Fruit fly (Drosophila melanogaster) whole organism, embryonic: ENCODE measurements around the gene Herc4.

ENCODE experiments used
- CG10565 ChIP-seq: fragments of 200-800 bp; sonication (Bioruptor generic); optimal IDR thresholded peaks from 3 replicates; lab custom pipeline; 2016; ENCODE audit warnings: missing biosample characterization, mild to moderate bottlenecking, missing genetic modification characterization
- CG10959 ChIP-seq: fragments of 200-800 bp; sonication (Bioruptor generic); IDR thresholded peaks from 2 replicates; pipeline ENCODE4 v1.3.6; 2022; ENCODE audit warnings: missing biosample characterization, missing genetic modification characterization
- CG13296 ChIP-seq: fragments of 200-800 bp; sonication (Bioruptor generic); optimal IDR thresholded peaks from 3 replicates; lab custom pipeline; 2018; ENCODE audit warnings: missing biosample characterization, mild to moderate bottlenecking, missing genetic modification characterization
- CG13424 ChIP-seq: fragments of 200-800 bp; sonication (Bioruptor generic); optimal IDR thresholded peaks from 2 replicates; lab custom pipeline; 2019; ENCODE audit warnings: missing biosample characterization, mild to moderate bottlenecking, missing genetic modification characterization, moderate library complexity
- CG14667 ChIP-seq: fragments of 200-800 bp; sonication (Bioruptor generic); IDR thresholded peaks from 2 replicates; pipeline ENCODE4 v1.3.6; 2022; ENCODE audit warnings: missing biosample characterization, missing genetic modification characterization
- CG15011 ChIP-seq: fragments of 200-800 bp; sonication (Bioruptor generic); optimal IDR thresholded peaks from 3 replicates; lab custom pipeline; 2018; ENCODE audit warnings: missing biosample characterization, mild to moderate bottlenecking, missing genetic modification characterization
- CG15514 ChIP-seq: fragments of 200-800 bp; sonication (Bioruptor generic); optimal IDR thresholded peaks from 3 replicates; lab custom pipeline; 2017; ENCODE audit warnings: missing biosample characterization, missing genetic modification characterization, mild to moderate bottlenecking, moderate library complexity, missing genetic modification reagents
- CG1647 ChIP-seq: fragments of 200-800 bp; sonication (Bioruptor generic); optimal IDR thresholded peaks from 3 replicates; lab custom pipeline; 2016; ENCODE audit warnings: missing biosample characterization, missing genetic modification characterization
- CG16863 ChIP-seq: fragments of 200-800 bp; sonication (Bioruptor generic); optimal IDR thresholded peaks from 3 replicates; lab custom pipeline; 2016; ENCODE audit warnings: missing biosample characterization, missing genetic modification characterization
- CG17568 ChIP-seq: fragments of 200-800 bp; sonication (Bioruptor generic); optimal IDR thresholded peaks from 2 replicates; lab custom pipeline; 2018; ENCODE audit warnings: missing biosample characterization, mild to moderate bottlenecking, missing genetic modification characterization, moderate library complexity
- CG42726 ChIP-seq: fragments of 200-800 bp; sonication (Bioruptor generic); IDR thresholded peaks from 2 replicates; pipeline ENCODE4 v1.3.6; 2022; ENCODE audit warnings: missing biosample characterization, missing genetic modification characterization; ENCODE audit not compliant: partially characterized antibody
- CG43689 ChIP-seq: fragments of 200-800 bp; sonication (Bioruptor generic); IDR thresholded peaks from 2 replicates; pipeline ENCODE4 v1.3.6; 2022; ENCODE audit warnings: missing biosample characterization, missing genetic modification characterization
- CG4424 ChIP-seq: fragments of 200-800 bp; sonication (Bioruptor generic); optimal IDR thresholded peaks from 3 replicates; lab custom pipeline; 2016; ENCODE audit warnings: missing biosample characterization, missing genetic modification characterization
- CG4854 ChIP-seq: fragments of 200-800 bp; sonication (Bioruptor generic); optimal IDR thresholded peaks from 2 replicates; lab custom pipeline; 2016; ENCODE audit warnings: missing biosample characterization, missing genetic modification characterization, inconsistent platforms
- CG5180 ChIP-seq: fragments of 200-800 bp; sonication (Bioruptor generic); optimal IDR thresholded peaks from 3 replicates; lab custom pipeline; 2017; ENCODE audit warnings: missing biosample characterization, missing genetic modification characterization, mild to moderate bottlenecking, moderate library complexity, missing genetic modification reagents
- CG6854 ChIP-seq: fragments of 200-800 bp; sonication (Bioruptor generic); optimal IDR thresholded peaks from 3 replicates; lab custom pipeline; 2017; ENCODE audit warnings: missing biosample characterization, mild to moderate bottlenecking, missing genetic modification characterization
- CG9609 ChIP-seq: fragments of 200-800 bp; sonication (Bioruptor generic); optimal IDR thresholded peaks from 3 replicates; lab custom pipeline; 2016; ENCODE audit warnings: missing biosample characterization, missing genetic modification characterization
- CTCF ChIP-seq: fragments of 200-800 bp; sonication (Bioruptor generic); optimal IDR thresholded peaks from 2 replicates; lab custom pipeline; 2017; ENCODE audit warnings: missing biosample characterization, mild to moderate bottlenecking, missing genetic modification characterization, moderate library complexity
- Chrac-16 ChIP-seq: fragments of 200-800 bp; sonication (Bioruptor generic); optimal IDR thresholded peaks from 3 replicates; lab custom pipeline; 2016; ENCODE audit warnings: missing biosample characterization, missing genetic modification characterization
- Deaf1 ChIP-seq: fragments of 200-800 bp; optimal IDR thresholded peaks from 3 replicates; lab custom pipeline; 2019; ENCODE audit warnings: missing biosample characterization, mild to moderate bottlenecking, missing genetic modification characterization, moderate library complexity
- Dek ChIP-seq: fragments of 200-800 bp; sonication (Bioruptor generic); optimal IDR thresholded peaks from 3 replicates; lab custom pipeline; 2019; ENCODE audit warnings: missing biosample characterization, mild to moderate bottlenecking, missing genetic modification characterization, moderate library complexity
- E2f1 ChIP-seq: fragments of 200-800 bp; sonication (Bioruptor generic); IDR thresholded peaks from 2 replicates; pipeline ENCODE4 v1.3.6; 2022; ENCODE audit warnings: missing biosample characterization, missing genetic modification characterization
- ERR ChIP-seq: fragments of 200-800 bp; sonication (Bioruptor generic); optimal IDR thresholded peaks from 2 replicates; lab custom pipeline; 2016; ENCODE audit warnings: missing biosample characterization, missing genetic modification characterization
- Fer1 ChIP-seq: fragments of 200-800 bp; sonication (Bioruptor generic); optimal IDR thresholded peaks from 2 replicates; lab custom pipeline; 2017; ENCODE audit warnings: missing biosample characterization, mild to moderate bottlenecking, missing genetic modification characterization
- HLH3B ChIP-seq: fragments of 200-800 bp; sonication (Bioruptor generic); IDR thresholded peaks from 2 replicates; pipeline ENCODE4 v1.3.6; 2022; ENCODE audit warnings: missing biosample characterization, missing genetic modification characterization
- Hr51 ChIP-seq, 2 experiments: fragments of 200-800 bp; sonication (Bioruptor generic); optimal IDR thresholded peaks; 2 replicates in 1 of 2; 3 replicates in 1 of 2; lab custom pipeline; 2016 to 2018; ENCODE audit warnings: missing biosample characterization in 2 of 2, missing genetic modification characterization in 2 of 2, mild to moderate bottlenecking in 1 of 2, moderate library complexity in 1 of 2
- MTF-1 ChIP-seq: fragments of 200-800 bp; sonication (Bioruptor generic); optimal IDR thresholded peaks from 2 replicates; lab custom pipeline; 2018; ENCODE audit warnings: missing biosample characterization, mild to moderate bottlenecking, missing genetic modification characterization, borderline replicate concordance
- Mrtf ChIP-seq: fragments of 200-800 bp; sonication (Bioruptor generic); IDR thresholded peaks from 3 replicates; pipeline ENCODE4 v1.3.6; 2022; ENCODE audit warnings: missing biosample characterization, missing genetic modification characterization
- NC2α ChIP-seq: fragments of 200-800 bp; sonication (Bioruptor generic); optimal IDR thresholded peaks from 2 replicates; lab custom pipeline; 2016; ENCODE audit warnings: missing biosample characterization, missing genetic modification characterization
- Oli ChIP-seq: fragments of 200-800 bp; sonication (Bioruptor generic); optimal IDR thresholded peaks from 2 replicates; lab custom pipeline; 2018; ENCODE audit warnings: missing biosample characterization, mild to moderate bottlenecking, missing genetic modification characterization, moderate library complexity
- Poxn ChIP-seq: fragments of 200-800 bp; sonication (Bioruptor generic); IDR thresholded peaks from 2 replicates; pipeline ENCODE4 v1.3.6; 2022; ENCODE audit warnings: missing biosample characterization, missing genetic modification characterization
- Scr ChIP-seq: fragments of 200-800 bp; sonication (Bioruptor generic); IDR thresholded peaks from 2 replicates; pipeline ENCODE4 v1.3.6; 2022; ENCODE audit warnings: missing biosample characterization, missing genetic modification characterization; ENCODE audit not compliant: partially characterized antibody
- Six4 ChIP-seq: fragments of 200-800 bp; sonication (Bioruptor generic); optimal IDR thresholded peaks from 2 replicates; lab custom pipeline; 2016; ENCODE audit warnings: missing biosample characterization, missing genetic modification characterization
- Sox100B ChIP-seq: fragments of 200-800 bp; sonication (Bioruptor generic); optimal IDR thresholded peaks from 3 replicates; lab custom pipeline; 2018; ENCODE audit warnings: missing biosample characterization, mild to moderate bottlenecking, missing genetic modification characterization
- Sry-β ChIP-seq: fragments of 200-800 bp; sonication (Bioruptor generic); optimal IDR thresholded peaks from 2 replicates; lab custom pipeline; 2018; ENCODE audit warnings: missing biosample characterization, mild to moderate bottlenecking, missing genetic modification characterization, moderate library complexity
- ara ChIP-seq: fragments of 200-800 bp; sonication (Bioruptor generic); IDR thresholded peaks from 2 replicates; pipeline ENCODE4 v1.3.6; 2022; ENCODE audit warnings: missing biosample characterization, missing genetic modification characterization
- bab2 ChIP-seq: fragments of 200-800 bp; sonication (Bioruptor generic); optimal IDR thresholded peaks from 2 replicates; lab custom pipeline; 2016; ENCODE audit warnings: missing biosample characterization, missing genetic modification characterization
- bigmax ChIP-seq: fragments of 200-800 bp; sonication (Bioruptor generic); optimal IDR thresholded peaks from 2 replicates; lab custom pipeline; 2018; ENCODE audit warnings: missing biosample characterization, mild to moderate bottlenecking, missing genetic modification characterization
- bsh ChIP-seq, 2 experiments: fragments of 200-800 bp; sonication (Bioruptor generic); optimal IDR thresholded peaks; 2 replicates each; lab custom pipeline; 2017 to 2018; ENCODE audit warnings: mild to moderate bottlenecking in 2 of 2, missing biosample characterization in 2 of 2, missing genetic modification characterization in 2 of 2, moderate library complexity in 1 of 2
- gt ChIP-seq: fragments of 200-800 bp; sonication (Bioruptor generic); IDR thresholded peaks from 2 replicates; pipeline ENCODE4 v1.3.6; 2022; ENCODE audit warnings: missing biosample characterization, missing genetic modification characterization
- hbn ChIP-seq: fragments of 200-800 bp; sonication (Bioruptor generic); IDR thresholded peaks from 2 replicates; pipeline ENCODE4 v1.3.6; 2022; ENCODE audit warnings: missing biosample characterization, missing genetic modification characterization; ENCODE audit not compliant: partially characterized antibody
- mld ChIP-seq: fragments of 200-800 bp; sonication (Bioruptor generic); IDR thresholded peaks from 3 replicates; pipeline ENCODE4 v1.3.6; 2022; ENCODE audit warnings: missing biosample characterization, missing genetic modification characterization; ENCODE audit not compliant: partially characterized antibody
- nerfin-2 ChIP-seq: fragments of 200-800 bp; sonication (Bioruptor generic); IDR thresholded peaks from 2 replicates; pipeline ENCODE4 v1.3.6; 2022; ENCODE audit warnings: missing biosample characterization, missing genetic modification characterization; ENCODE audit not compliant: partially characterized antibody
- nom ChIP-seq: fragments of 200-800 bp; sonication (Bioruptor generic); optimal IDR thresholded peaks from 2 replicates; lab custom pipeline; 2017; ENCODE audit warnings: missing biosample characterization, missing genetic modification characterization, mild to moderate bottlenecking, moderate library complexity, missing genetic modification reagents
- onecut ChIP-seq: fragments of 200-800 bp; sonication (Bioruptor generic); IDR thresholded peaks from 2 replicates; pipeline ENCODE4 v1.3.6; 2022; ENCODE audit warnings: missing biosample characterization, missing genetic modification characterization
- pho ChIP-seq: fragments of 200-800 bp; sonication (Bioruptor generic); optimal IDR thresholded peaks from 2 replicates; lab custom pipeline; 2016; ENCODE audit warnings: missing biosample characterization, missing genetic modification characterization
- salm ChIP-seq: fragments of 200-800 bp; sonication (Bioruptor generic); optimal IDR thresholded peaks from 2 replicates; lab custom pipeline; 2018; ENCODE audit warnings: missing biosample characterization, mild to moderate bottlenecking, missing genetic modification characterization
- tgo ChIP-seq: fragments of 200-800 bp; sonication (Bioruptor generic); IDR thresholded peaks from 3 replicates; pipeline ENCODE4 v1.3.6; 2022; ENCODE audit warnings: missing biosample characterization, missing genetic modification characterization
- tna ChIP-seq: fragments of 200-800 bp; sonication (Bioruptor generic); IDR thresholded peaks from 2 replicates; pipeline ENCODE4 v1.3.6; 2022; ENCODE audit warnings: missing biosample characterization, missing genetic modification characterization; ENCODE audit not compliant: partially characterized antibody
- toy ChIP-seq: fragments of 200-800 bp; sonication (Bioruptor generic); IDR thresholded peaks from 2 replicates; pipeline ENCODE4 v1.3.6; 2022; ENCODE audit warnings: missing biosample characterization, missing genetic modification characterization
- zf30C ChIP-seq: fragments of 200-800 bp; sonication (Bioruptor generic); optimal IDR thresholded peaks from 3 replicates; lab custom pipeline; 2018; ENCODE audit warnings: missing biosample characterization, mild to moderate bottlenecking, missing genetic modification characterization

Gene Herc4

DNA sequence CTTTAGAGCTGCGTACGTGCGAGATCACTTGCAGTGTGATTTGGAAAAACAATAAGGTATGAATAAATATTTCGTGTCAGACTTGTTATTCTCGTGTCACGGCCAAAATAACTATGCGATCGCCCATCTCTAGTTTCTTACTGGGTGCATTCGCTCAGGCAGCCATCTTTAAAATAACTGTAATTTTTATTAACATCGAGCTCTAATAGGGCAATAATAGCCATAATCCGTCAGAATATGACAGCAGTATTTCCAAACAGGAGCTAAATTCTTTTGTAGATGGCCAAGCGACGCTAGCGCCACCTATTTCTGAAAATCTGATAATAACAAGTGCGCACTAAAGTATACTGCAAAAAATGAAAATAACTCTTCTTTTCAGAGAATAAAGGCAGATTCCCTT is 38.6 kb downstream of the Herc4 start (continued):
- TF ChIP-seq MTF-1 (GFP tag; lab: Kevin White, UChicago), result no peak
- TF ChIP-seq Deaf1 (tag; lab: Kevin White, UChicago), result peak; percentile 2
- no peak for TF ChIP-seq CG10959 (GFP tag; lab: Robert Waterston, UW)
- no peak for TF ChIP-seq Fer1 (GFP tag; lab: Kevin White, UChicago)
- TF ChIP-seq CG13296, result peak; percentile 15
- TF ChIP-seq CG17568 (GFP tag; lab: Kevin White, UChicago), result peak; percentile 32
- TF ChIP-seq E2f1 (GFP tag; lab: Robert Waterston, UW), result peak; percentile 11; the same call in 1 of the 2 replicates
- 0 out of 2 replicates have a peak, but pooled peaks have one; percentile 33 for TF ChIP-seq HLH3B (GFP tag; lab: Robert Waterston, UW)
- peak; percentile 67; the same call in 1 of the 2 replicates for TF ChIP-seq CG42726
- no peak for TF ChIP-seq Poxn (GFP tag; lab: Robert Waterston, UW)
- TF ChIP-seq CG9609 (GFP tag; lab: Kevin White, UChicago), result no peak
- TF ChIP-seq CG4854 (GFP tag; lab: Kevin White, UChicago), result peak; percentile 45
- TF ChIP-seq ara (GFP tag; lab: Robert Waterston, UW), result no peak
- TF ChIP-seq Six4 (GFP tag; lab: Kevin White, UChicago), result no peak
- TF ChIP-seq NC2α (GFP tag; lab: Kevin White, UChicago), result no peak
- peak; percentile 68; the same call in 1 of the 3 replicates for TF ChIP-seq mld
- TF ChIP-seq CG15011 (GFP tag; lab: Kevin White, UChicago), result no peak
- TF ChIP-seq Dek (tag; lab: Kevin White, UChicago), result peak; percentile 6
- peak; percentile 30 for TF ChIP-seq CG5180 (GFP tag; lab: Kevin White, UChicago)
- no peak for TF ChIP-seq bab2
- TF ChIP-seq Sox100B, result no peak
- no peak for TF ChIP-seq toy (GFP tag; lab: Robert Waterston, UW)
- TF ChIP-seq CG1647, result no peak
- peak; percentile 23 for TF ChIP-seq CG13424
- no peak for TF ChIP-seq Mrtf (GFP tag; lab: Robert Waterston, UW)
- peak; percentile 15 for TF ChIP-seq zf30C
- TF ChIP-seq gt (GFP tag; lab: Robert Waterston, UW), result no peak
- peak; percentile 91 for TF ChIP-seq Scr (GFP tag; lab: Robert Waterston, UW)
- TF ChIP-seq CG14667 (GFP tag; lab: Robert Waterston, UW), result no peak
- TF ChIP-seq hbn (GFP tag; lab: Robert Waterston, UW), result peak; percentile 93
- TF ChIP-seq ERR (GFP tag; lab: Kevin White, UChicago), result no peak
- no peak for TF ChIP-seq nom (GFP tag; lab: Kevin White, UChicago)
- TF ChIP-seq bigmax (GFP tag; lab: Kevin White, UChicago), result no peak
- TF ChIP-seq CG16863 (GFP tag; lab: Kevin White, UChicago), result peak; percentile 15
- no peak for TF ChIP-seq CG10565 (GFP tag; lab: Kevin White, UChicago)
- TF ChIP-seq salm (tag; lab: Kevin White, UChicago), result peak; percentile 66
- TF ChIP-seq Oli, result no peak
- peak; percentile 74 for TF ChIP-seq tna (GFP tag; lab: Robert Waterston, UW)
- TF ChIP-seq nerfin-2, result peak; percentile 73
- no peak for TF ChIP-seq Chrac-16 (GFP tag; lab: Kevin White, UChicago)
- TF ChIP-seq CG43689 (GFP tag; lab: Robert Waterston, UW), result no peak
- TF ChIP-seq onecut (GFP tag; lab: Robert Waterston, UW), result no peak
- TF ChIP-seq CG6854 (GFP tag; lab: Kevin White, UChicago), result no peak
- TF ChIP-seq Hr51 (GFP tag; optimal IDR thresholded peaks at IDR 0.05; lab: Kevin White, UChicago), result peak; percentile 30 to 38
- no peak for TF ChIP-seq tgo (GFP tag; lab: Robert Waterston, UW)
- TF ChIP-seq Sry-β (GFP tag; lab: Kevin White, UChicago), result peak; percentile 32
- TF ChIP-seq CTCF, result peak; percentile 98
- TF ChIP-seq pho (GFP tag; lab: Kevin White, UChicago), result peak; percentile 37
- peak; percentile 44 for TF ChIP-seq CG4424 (GFP tag; lab: Kevin White, UChicago)
- peak; percentile 48 for TF ChIP-seq CG15514
- TF ChIP-seq bsh (GFP tag; optimal IDR thresholded peaks at IDR 0.05; lab: Kevin White, UChicago), result peak in 1 of 2 experiments; percentile 18
